Fruit fly (Drosophila melanogaster) whole organism, embryonic: ENCODE measurements around the gene CG34453.

Experiments
- Aef1 ChIP-seq: fragments of 200-800 bp; sonication (Bioruptor generic); IDR thresholded peaks from 3 replicates; pipeline ENCODE4 v1.3.6; 2022; ENCODE audit warnings: missing biosample characterization, missing genetic modification characterization
- Asciz ChIP-seq: fragments of 200-800 bp; sonication (Bioruptor generic); optimal IDR thresholded peaks from 2 replicates; lab custom pipeline; 2017; ENCODE audit warnings: missing biosample characterization, mild to moderate bottlenecking, missing genetic modification characterization, missing genetic modification reagents
- B-H2 ChIP-seq: fragments of 200-800 bp; sonication (Bioruptor generic); optimal IDR thresholded peaks from 2 replicates; lab custom pipeline; 2018; ENCODE audit warnings: missing biosample characterization, mild to moderate bottlenecking, missing genetic modification characterization
- BtbVII ChIP-seq: fragments of 200-800 bp; sonication (Bioruptor generic); optimal IDR thresholded peaks from 3 replicates; lab custom pipeline; 2017; ENCODE audit warnings: missing biosample characterization, mild to moderate bottlenecking, missing genetic modification characterization
- CG10462 ChIP-seq: fragments of 200-800 bp; sonication (Bioruptor generic); optimal IDR thresholded peaks from 2 replicates; lab custom pipeline; 2016; ENCODE audit warnings: missing biosample characterization, missing genetic modification characterization
- CG10565 ChIP-seq: fragments of 200-800 bp; sonication (Bioruptor generic); optimal IDR thresholded peaks from 3 replicates; lab custom pipeline; 2016; ENCODE audit warnings: missing biosample characterization, mild to moderate bottlenecking, missing genetic modification characterization
- CG10959 ChIP-seq: fragments of 200-800 bp; sonication (Bioruptor generic); IDR thresholded peaks from 2 replicates; pipeline ENCODE4 v1.3.6; 2022; ENCODE audit warnings: missing biosample characterization, missing genetic modification characterization
- CG15011 ChIP-seq: fragments of 200-800 bp; sonication (Bioruptor generic); optimal IDR thresholded peaks from 3 replicates; lab custom pipeline; 2018; ENCODE audit warnings: missing biosample characterization, mild to moderate bottlenecking, missing genetic modification characterization
- CG15479 ChIP-seq: fragments of 200-800 bp; sonication (Bioruptor generic); optimal IDR thresholded peaks from 3 replicates; lab custom pipeline; 2019; ENCODE audit warnings: missing biosample characterization, mild to moderate bottlenecking, missing genetic modification characterization, moderate library complexity
- CG16863 ChIP-seq: fragments of 200-800 bp; sonication (Bioruptor generic); optimal IDR thresholded peaks from 3 replicates; lab custom pipeline; 2016; ENCODE audit warnings: missing biosample characterization, missing genetic modification characterization
- CG17802 ChIP-seq: fragments of 200-800 bp; sonication (Bioruptor generic); optimal IDR thresholded peaks from 2 replicates; lab custom pipeline; 2018; ENCODE audit warnings: missing biosample characterization, mild to moderate bottlenecking, missing genetic modification characterization, moderate library complexity
- CG17829 ChIP-seq: fragments of 200-800 bp; optimal IDR thresholded peaks from 2 replicates; lab custom pipeline; 2019; ENCODE audit warnings: missing biosample characterization, mild to moderate bottlenecking, missing genetic modification characterization, moderate library complexity
- CG17912 ChIP-seq: fragments of 200-800 bp; sonication (Bioruptor generic); optimal IDR thresholded peaks from 2 replicates; lab custom pipeline; 2018; ENCODE audit warnings: missing biosample characterization, mild to moderate bottlenecking, missing genetic modification characterization
- CG31388 ChIP-seq: fragments of 200-800 bp; sonication (Bioruptor generic); optimal IDR thresholded peaks from 2 replicates; lab custom pipeline; 2016; ENCODE audit warnings: missing biosample characterization, missing genetic modification characterization
- CG34376 ChIP-seq: fragments of 200-800 bp; sonication (Bioruptor generic); optimal IDR thresholded peaks from 2 replicates; lab custom pipeline; 2018; ENCODE audit warnings: missing biosample characterization, mild to moderate bottlenecking, missing genetic modification characterization
- CG34422 ChIP-seq: fragments of 200-800 bp; sonication (Bioruptor generic); IDR thresholded peaks from 3 replicates; pipeline ENCODE4 v1.3.6; 2022; ENCODE audit warnings: missing biosample characterization, missing genetic modification characterization
- CG3838 ChIP-seq: fragments of 200-800 bp; sonication (Bioruptor generic); optimal IDR thresholded peaks from 3 replicates; lab custom pipeline; 2016; ENCODE audit warnings: missing biosample characterization, missing genetic modification characterization
- CG4424 ChIP-seq: fragments of 200-800 bp; sonication (Bioruptor generic); optimal IDR thresholded peaks from 3 replicates; lab custom pipeline; 2016; ENCODE audit warnings: missing biosample characterization, missing genetic modification characterization
- CG5245 ChIP-seq: fragments of 200-800 bp; sonication (Bioruptor generic); optimal IDR thresholded peaks from 3 replicates; lab custom pipeline; 2016; ENCODE audit warnings: missing biosample characterization, missing genetic modification characterization
- CG7839 ChIP-seq: fragments of 200-800 bp; sonication (Bioruptor generic); optimal IDR thresholded peaks from 3 replicates; lab custom pipeline; 2018; ENCODE audit warnings: missing biosample characterization, mild to moderate bottlenecking, missing genetic modification characterization, moderate library complexity
- CG8281 ChIP-seq: fragments of 200-800 bp; sonication (Bioruptor generic); optimal IDR thresholded peaks from 2 replicates; lab custom pipeline; 2018; ENCODE audit warnings: missing biosample characterization, mild to moderate bottlenecking, missing genetic modification characterization, moderate library complexity
- CG8290 ChIP-seq, 3 experiments: fragments of 200-800 bp; sonication (Bioruptor generic); optimal IDR thresholded peaks; 2 replicates each; lab custom pipeline; 2016 to 2019; ENCODE audit warnings: missing biosample characterization in 3 of 3, missing genetic modification characterization in 3 of 3, mild to moderate bottlenecking in 2 of 3, moderate library complexity in 1 of 3
- Dp ChIP-seq: fragments of 200-800 bp; sonication (Bioruptor generic); optimal IDR thresholded peaks from 2 replicates; lab custom pipeline; 2018; ENCODE audit warnings: missing biosample characterization, mild to moderate bottlenecking, missing genetic modification characterization, moderate library complexity
- E2f2 ChIP-seq: fragments of 200-800 bp; sonication (Bioruptor generic); IDR thresholded peaks from 2 replicates; pipeline ENCODE4 v1.3.6; 2022; ENCODE audit warnings: missing biosample characterization, missing genetic modification characterization
- Elba2 ChIP-seq: fragments of 200-800 bp; sonication (Bioruptor generic); optimal IDR thresholded peaks from 3 replicates; lab custom pipeline; 2016; ENCODE audit warnings: missing biosample characterization, missing genetic modification characterization
- H2.0 ChIP-seq: fragments of 200-800 bp; sonication (Bioruptor generic); IDR thresholded peaks from 2 replicates; pipeline ENCODE4 v1.3.6; 2022; ENCODE audit warnings: missing biosample characterization, missing genetic modification characterization
- Lim3 ChIP-seq: fragments of 200-800 bp; sonication (Bioruptor generic); IDR thresholded peaks from 2 replicates; pipeline ENCODE4 v1.3.6; 2022; ENCODE audit warnings: missing biosample characterization, missing genetic modification characterization
- Max ChIP-seq: fragments of 200-800 bp; sonication (Bioruptor generic); optimal IDR thresholded peaks from 2 replicates; lab custom pipeline; 2016; ENCODE audit warnings: missing biosample characterization, mild to moderate bottlenecking, missing genetic modification characterization
- Neu2 ChIP-seq: fragments of 200-800 bp; sonication (Bioruptor generic); optimal IDR thresholded peaks from 3 replicates; lab custom pipeline; 2016; ENCODE audit warnings: missing biosample characterization, missing genetic modification characterization, borderline replicate concordance
- Opbp ChIP-seq: fragments of 200-800 bp; sonication (Bioruptor generic); IDR thresholded peaks from 3 replicates; pipeline ENCODE4 v1.3.6; 2022; ENCODE audit warnings: missing biosample characterization, missing genetic modification characterization; ENCODE audit not compliant: partially characterized antibody
- Pdp1 ChIP-seq, 2 experiments: fragments of 200-800 bp; sonication (Bioruptor generic); optimal IDR thresholded peaks; 3 replicates each; lab custom pipeline; 2016; ENCODE audit warnings: missing biosample characterization in 2 of 2, missing genetic modification characterization in 2 of 2, mild to moderate bottlenecking in 1 of 2, moderate library complexity in 1 of 2
- Side ChIP-seq: fragments of 200-800 bp; sonication (Bioruptor generic); optimal IDR thresholded peaks from 2 replicates; lab custom pipeline; 2016; ENCODE audit warnings: missing biosample characterization, missing genetic modification characterization
- Vsx1 ChIP-seq: fragments of 200-800 bp; sonication (Bioruptor generic); optimal IDR thresholded peaks from 2 replicates; lab custom pipeline; 2017; ENCODE audit warnings: missing biosample characterization, mild to moderate bottlenecking, missing genetic modification characterization, missing genetic modification reagents
- ara ChIP-seq: fragments of 200-800 bp; sonication (Bioruptor generic); IDR thresholded peaks from 2 replicates; pipeline ENCODE4 v1.3.6; 2022; ENCODE audit warnings: missing biosample characterization, missing genetic modification characterization
- corto ChIP-seq: fragments of 200-800 bp; sonication (Bioruptor generic); optimal IDR thresholded peaks from 2 replicates; lab custom pipeline; 2016; ENCODE audit warnings: missing biosample characterization, mild to moderate bottlenecking, missing genetic modification characterization, moderate library complexity
- crc ChIP-seq: fragments of 200-800 bp; sonication (Bioruptor generic); optimal IDR thresholded peaks from 2 replicates; lab custom pipeline; 2016; ENCODE audit warnings: missing biosample characterization, missing genetic modification characterization
- nau ChIP-seq: fragments of 200-800 bp; sonication (Bioruptor generic); optimal IDR thresholded peaks from 3 replicates; lab custom pipeline; 2017; ENCODE audit warnings: missing biosample characterization, mild to moderate bottlenecking, missing genetic modification characterization, missing genetic modification reagents
- oc ChIP-seq: fragments of 200-800 bp; sonication (Bioruptor generic); optimal IDR thresholded peaks from 2 replicates; lab custom pipeline; 2018; ENCODE audit warnings: missing biosample characterization, mild to moderate bottlenecking, missing genetic modification characterization, moderate library complexity
- pan ChIP-seq, 4 experiments: fragments of >200 bp in 3 of 4; fragments of 200-800 bp in 1 of 4; sonication (Bioruptor generic) in 1 of 4; optimal IDR thresholded peaks in 3 of 4; IDR thresholded peaks in 1 of 4; 2 replicates each; pipeline versions ENCODE4 v1.3.6 to Lab custom; 2017 to 2022; ENCODE audit warnings: missing biosample characterization in 2 of 4, missing genetic modification characterization in 2 of 4, mixed read lengths in 1 of 4
- pum ChIP-seq: fragments of 200-800 bp; sonication (Bioruptor generic); optimal IDR thresholded peaks from 2 replicates; lab custom pipeline; 2016; ENCODE audit warnings: missing biosample characterization, missing genetic modification characterization
- pzg ChIP-seq: fragments of 200-800 bp; sonication (Bioruptor generic); optimal IDR thresholded peaks from 3 replicates; lab custom pipeline; 2018; ENCODE audit warnings: missing biosample characterization, mild to moderate bottlenecking, missing genetic modification characterization, moderate library complexity
- repo ChIP-seq: fragments of 200-800 bp; sonication (Bioruptor generic); optimal IDR thresholded peaks from 2 replicates; lab custom pipeline; 2016; ENCODE audit warnings: missing biosample characterization, missing genetic modification characterization
- schlank ChIP-seq: fragments of 200-800 bp; sonication (Bioruptor generic); optimal IDR thresholded peaks from 2 replicates; lab custom pipeline; 2018; ENCODE audit warnings: missing biosample characterization, mild to moderate bottlenecking, missing genetic modification characterization
- sens ChIP-seq: fragments of 200-800 bp; sonication (Bioruptor generic); peaks from one replicate; lab custom pipeline; 2016; ENCODE audit warnings: missing biosample characterization, missing genetic modification characterization
- sima ChIP-seq: fragments of 200-800 bp; sonication (Bioruptor generic); optimal IDR thresholded peaks from 2 replicates; lab custom pipeline; 2016; ENCODE audit warnings: missing biosample characterization, missing genetic modification characterization
- sisA ChIP-seq: fragments of 200-800 bp; sonication (Bioruptor generic); IDR thresholded peaks from 2 replicates; pipeline ENCODE4 v1.3.6; 2022; ENCODE audit warnings: missing biosample characterization, missing genetic modification characterization
- slp2 ChIP-seq: fragments of 200-800 bp; sonication (Bioruptor generic); optimal IDR thresholded peaks from 2 replicates; lab custom pipeline; 2016; ENCODE audit warnings: missing biosample characterization, missing genetic modification characterization
- tll ChIP-seq, 2 experiments: fragments of 200-800 bp in 1 of 2; fragments of >200 bp in 1 of 2; sonication (Bioruptor generic) in 1 of 2; optimal IDR thresholded peaks; 2 replicates each; lab custom pipeline; 2017 to 2019; ENCODE audit warnings: missing biosample characterization in 2 of 2, missing genetic modification characterization in 2 of 2, mild to moderate bottlenecking in 1 of 2, moderate library complexity in 1 of 2
- trem ChIP-seq: fragments of 200-800 bp; optimal IDR thresholded peaks from 3 replicates; lab custom pipeline; 2019; ENCODE audit warnings: missing biosample characterization, mild to moderate bottlenecking, missing genetic modification characterization, moderate library complexity

The CG34453 gene

DNA sequence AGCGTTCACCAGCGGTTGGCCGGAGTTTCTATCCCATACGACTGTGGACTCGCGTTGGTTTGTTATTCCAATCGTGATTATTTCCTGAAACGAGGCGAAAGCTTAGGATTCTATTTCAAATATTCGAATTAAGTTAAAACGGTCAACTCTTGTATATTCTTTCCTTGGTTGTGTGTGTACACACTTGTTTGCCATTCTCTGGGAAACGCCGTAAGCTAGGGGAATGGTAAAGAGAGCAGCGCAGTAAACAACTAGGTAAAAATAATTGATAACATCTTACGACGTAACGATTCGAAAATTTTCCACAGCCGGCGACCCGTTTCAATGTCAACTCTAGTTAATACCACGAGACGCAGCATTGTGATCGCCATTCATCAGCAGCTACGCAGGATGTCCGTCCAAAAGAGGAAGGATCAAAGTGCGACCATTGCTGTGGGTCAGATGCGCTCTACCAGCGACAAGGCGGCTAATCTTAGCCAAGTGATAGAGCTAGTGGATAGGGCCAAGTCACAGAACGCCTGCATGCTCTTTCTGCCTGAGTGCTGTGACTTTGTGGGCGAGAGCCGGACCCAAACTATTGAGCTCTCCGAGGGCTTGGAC is 29.5 kb downstream of the CG34453 start, which contains the start of gene NitFhit (continued):
- TF ChIP-seq slp2 (GFP tag; lab: Kevin White, UChicago) (no peak), CG5245 (no peak), CG4424 (GFP tag; lab: Kevin White, UChicago) (no peak), ara (GFP tag; lab: Robert Waterston, UW) (no peak), oc (tag; lab: Kevin White, UChicago) (no peak), tll (GFP tag; optimal IDR thresholded peaks at IDR 0.05; lab: Kevin White, UChicago) (no peak), Pdp1 (GFP tag; optimal IDR thresholded peaks at IDR 0.05; lab: Kevin White, UChicago) (peak in 1 of 2 experiments; percentile 89), schlank (tag; lab: Kevin White, UChicago) (no peak), CG17912 (GFP tag; lab: Kevin White, UChicago) (no peak), Asciz (no peak), CG16863 (GFP tag; lab: Kevin White, UChicago) (no peak), Elba2 (GFP tag; lab: Kevin White, UChicago) (no peak), CG7839 (tag; lab: Kevin White, UChicago) (no peak), Max (GFP tag; lab: Kevin White, UChicago) (no peak), pum (no peak), Side (GFP tag; lab: Kevin White, UChicago) (no peak), Aef1 (GFP tag; lab: Robert Waterston, UW) (no peak), corto (no peak), repo (GFP tag; lab: Kevin White, UChicago) (no peak), H2.0 (GFP tag; lab: Robert Waterston, UW) (no peak), CG10959 (GFP tag; lab: Robert Waterston, UW) (no peak), CG8281 (tag; lab: Kevin White, UChicago) (no peak), CG3838 (no peak), pzg (GFP tag; lab: Kevin White, UChicago) (peak; percentile 65), trem (no peak), Lim3 (no peak), CG15011 (no peak), CG31388 (GFP tag; lab: Kevin White, UChicago) (no peak), B-H2 (GFP tag; lab: Kevin White, UChicago) (peak; percentile 34), Dp (GFP tag; lab: Kevin White, UChicago) (peak; percentile 56), E2f2 (GFP tag; lab: Robert Waterston, UW) (peak; percentile 54), BtbVII (no peak), CG17802 (tag; lab: Kevin White, UChicago) (no peak), CG8290 (GFP tag; optimal IDR thresholded peaks at IDR 0.05; lab: Kevin White, UChicago) (no peak), CG8290 (tag; optimal IDR thresholded peaks at IDR 0.05; lab: Kevin White, UChicago) (peak in 1 of 2 experiments; percentile 17), CG34422 (GFP tag; lab: Robert Waterston, UW) (no peak), CG17829 (tag; lab: Kevin White, UChicago) (no peak), sima (no peak), Neu2 (no peak), CG10462 (GFP tag; lab: Kevin White, UChicago) (no peak), crc (GFP tag; lab: Kevin White, UChicago) (no peak), nau (GFP tag; lab: Kevin White, UChicago) (no peak), Opbp (GFP tag; lab: Robert Waterston, UW) (no peak), sens (GFP tag; lab: Kevin White, UChicago) (no peak), CG34376 (GFP tag; lab: Kevin White, UChicago) (peak; percentile 39), Vsx1 (GFP tag; lab: Kevin White, UChicago) (no peak), sisA (GFP tag; lab: Robert Waterston, UW) (no peak), CG10565 (GFP tag; lab: Kevin White, UChicago) (no peak), pan (optimal IDR thresholded peaks at IDR 0.05; lab: Kevin White, UChicago) (no peak), pan (GFP tag; optimal IDR thresholded peaks at IDR 0.05 in 1 of 2, IDR thresholded peaks at IDR 0.05 in 1 of 2) (no peak), CG15479 (GFP tag; lab: Kevin White, UChicago) (no peak)
